Worm (Caenorhabditis elegans): ENCODE measurements around the gene F43E2.11.

Gene F43E2.11

DNA sequence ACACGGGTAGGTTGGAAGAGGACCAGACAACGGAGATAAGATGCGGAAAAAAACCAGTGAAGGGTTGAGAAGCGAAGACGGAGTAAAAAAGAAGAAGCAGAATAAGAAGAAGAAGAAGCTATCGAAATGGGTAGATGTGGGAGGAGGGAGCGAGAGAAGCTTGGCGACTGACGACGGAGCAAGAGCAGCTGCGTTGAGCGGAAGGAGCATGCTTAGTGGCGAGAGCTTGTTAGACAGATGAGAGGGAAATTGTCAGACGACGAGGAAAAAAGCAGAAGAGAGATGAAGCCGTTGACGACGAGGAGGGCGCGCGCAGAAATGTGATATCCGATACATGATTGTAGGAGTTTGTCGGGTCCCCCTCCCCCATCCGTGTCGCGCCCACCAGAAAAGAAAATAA lies 43.1 kb downstream of the F43E2.11 start (continued):
- TF ChIP-seq nhr-90 (tag; optimal IDR thresholded peaks at IDR 0.05; ENCODE audit: poor library complexity) (no peak), elt-2 (tag; optimal IDR thresholded peaks at IDR 0.05) (no peak), egl-13 (tag; optimal IDR thresholded peaks at IDR 0.05) (peak; percentile 17), C16A3.4 (tag; optimal IDR thresholded peaks at IDR 0.05) (no peak), mep-1 (tag; optimal IDR thresholded peaks at IDR 0.05) (peak; percentile 25), C34B4.2 (tag; optimal IDR thresholded peaks at IDR 0.05) (no peak), ets-5 (GFP tag; IDR thresholded peaks at IDR 0.05) (no peak), fos-1 (tag; optimal IDR thresholded peaks at IDR 0.05) (no peak), unc-130 (tag; optimal IDR thresholded peaks at IDR 0.05) (no peak), fkh-4 (tag; optimal IDR thresholded peaks at IDR 0.05; ENCODE audit: borderline replicate concordance) (no peak), dpl-1 (GFP tag; optimal IDR thresholded peaks at IDR 0.05) (peak in 1 of 3 experiments; percentile 22), skn-1 (tag; optimal IDR thresholded peaks at IDR 0.05) (no peak), ztf-11 (tag; optimal IDR thresholded peaks at IDR 0.05) (peak in 1 of 2 experiments; percentile 4), mdl-1 (tag; optimal IDR thresholded peaks at IDR 0.05) (no peak), hlh-4 (tag; optimal IDR thresholded peaks at IDR 0.05) (no peak), hpl-2 (GFP tag; optimal IDR thresholded peaks at IDR 0.05) (no peak), unc-62 (GFP tag; optimal IDR thresholded peaks at IDR 0.05) (no peak), pag-3 (tag; optimal IDR thresholded peaks at IDR 0.05; ENCODE audit: borderline replicate concordance, insufficient read depth) (no peak), unc-86 (tag; optimal IDR thresholded peaks at IDR 0.05) (peak; percentile 63), nhr-71 (tag; optimal IDR thresholded peaks at IDR 0.05) (peak; percentile 83), mef-2 (tag; optimal IDR thresholded peaks at IDR 0.05) (no peak), hlh-17 (GFP tag; optimal IDR thresholded peaks at IDR 0.05; ENCODE audit: borderline replicate concordance) (no peak), lin-14 (GFP tag; optimal IDR thresholded peaks at IDR 0.05) (peak; percentile 89), aly-2 (tag; optimal IDR thresholded peaks at IDR 0.05) (no peak), fkh-8 (tag; optimal IDR thresholded peaks at IDR 0.05) (peak; percentile 74), tlp-1 (tag; optimal IDR thresholded peaks at IDR 0.05) (no peak), efl-3 (GFP tag; optimal IDR thresholded peaks at IDR 0.05) (no peak), nhr-237 (tag; optimal IDR thresholded peaks at IDR 0.05) (no peak), blmp-1 (tag; optimal IDR thresholded peaks at IDR 0.05) (no peak), tbx-2 (tag; optimal IDR thresholded peaks at IDR 0.05) (peak; percentile 74), nhr-47 (tag; optimal IDR thresholded peaks at IDR 0.05) (peak; percentile 64), nhr-28 (tag; optimal IDR thresholded peaks at IDR 0.05) (no peak), rnt-1 (tag; optimal IDR thresholded peaks at IDR 0.05) (peak; percentile 46), vab-15 (tag; optimal IDR thresholded peaks at IDR 0.05) (no peak), zip-4 (GFP tag; optimal IDR thresholded peaks at IDR 0.05) (no peak), unc-98 (GFP tag; IDR thresholded peaks at IDR 0.05) (no peak), mab-9 (GFP tag; IDR thresholded peaks at IDR 0.05) (no peak), pqm-1 (tag; optimal IDR thresholded peaks at IDR 0.05) (no peak), ztf-4 (tag; optimal IDR thresholded peaks at IDR 0.05) (peak; percentile 50), nhr-77 (tag; optimal IDR thresholded peaks at IDR 0.05) (no peak), pax-3 (tag; optimal IDR thresholded peaks at IDR 0.05) (no peak), ceh-8 (GFP tag; optimal IDR thresholded peaks at IDR 0.05) (no peak), elt-3 (tag; optimal IDR thresholded peaks at IDR 0.05) (no peak), grh-1 (GFP tag; IDR thresholded peaks at IDR 0.05) (no peak), ces-1 (GFP tag; optimal IDR thresholded peaks at IDR 0.05) (no peak), nhr-20 (tag; optimal IDR thresholded peaks at IDR 0.05) (peak; percentile 35), zag-1 (tag; optimal IDR thresholded peaks at IDR 0.05) (no peak), sox-4 (tag; optimal IDR thresholded peaks at IDR 0.05) (no peak), swsn-7 (tag; optimal IDR thresholded peaks at IDR 0.05) (peak; percentile 68), sup-37 (GFP tag; optimal IDR thresholded peaks at IDR 0.05) (no peak), nhr-19 (GFP tag; conservative IDR thresholded peaks at IDR 0.05) (no peak; the same call in 1 of the 2 replicates)
